Fruit fly (Drosophila melanogaster) ovary, adult (tissue): ENCODE measurements around the gene CG12259.
"Not testable (repeated sequence)": the region's sequence is repeated elsewhere in the genome, so short reads cannot be mapped to it uniquely, and the experiment has no call there.

ENCODE experiments used
- CG17801 ChIP-seq: fragments of 200-800 bp; optimal IDR thresholded peaks from 2 replicates; lab custom pipeline; 2019; ENCODE audit warnings: missing biosample characterization, mild to moderate bottlenecking, missing genetic modification characterization, moderate library complexity; ENCODE audit not compliant: partially characterized antibody

Gene CG12259

dm6 chr3R:27920883-27921282 is at the start of gene CG12259:
TSS of gene CG12259 (minus strand) at chr3R:27921089.
- TF ChIP-seq CG17801 (GFP tag; lab: Kevin White, UChicago), result no peak

- TF ChIP-seq CG17801 (GFP tag; lab: Kevin White, UChicago), result not testable (repeated sequence)
These were observed 42.2 kb upstream of the CG12259 start, which contains the start of the genes CG31131 and CG4849 for dm6 chr3R:27963119-27963518. TSS of gene CG31131 (minus strand) at chr3R:27963219. TSS of gene CG4849 (plus strand) at chr3R:27963415.

DNA sequence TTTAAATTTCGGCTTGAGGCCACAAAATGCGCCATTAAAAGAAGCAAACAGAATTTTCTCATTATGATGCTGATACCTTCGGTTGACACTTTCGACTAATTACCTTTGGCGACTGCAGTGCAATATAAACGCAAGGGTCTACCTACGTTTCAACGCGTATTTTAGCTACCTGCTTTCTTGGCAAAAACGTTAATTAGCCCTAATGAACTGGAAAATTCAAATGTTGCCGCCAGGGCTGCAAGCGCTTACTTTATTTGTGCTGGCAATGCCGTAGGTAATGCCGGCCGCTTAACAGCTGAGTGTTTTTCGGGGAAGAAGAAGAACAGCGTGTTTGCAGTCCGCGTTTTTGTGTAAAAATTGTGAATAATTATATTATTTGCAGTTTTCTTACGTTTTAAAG is 39.6 kb upstream of the CG12259 start, which contains the start of gene CG31253:
TSS of gene CG31253 (minus strand) at position 101 of the 400 bp plus-strand sequence.
- not testable (repeated sequence) for TF ChIP-seq CG17801 (GFP tag; lab: Kevin White, UChicago)

DNA sequence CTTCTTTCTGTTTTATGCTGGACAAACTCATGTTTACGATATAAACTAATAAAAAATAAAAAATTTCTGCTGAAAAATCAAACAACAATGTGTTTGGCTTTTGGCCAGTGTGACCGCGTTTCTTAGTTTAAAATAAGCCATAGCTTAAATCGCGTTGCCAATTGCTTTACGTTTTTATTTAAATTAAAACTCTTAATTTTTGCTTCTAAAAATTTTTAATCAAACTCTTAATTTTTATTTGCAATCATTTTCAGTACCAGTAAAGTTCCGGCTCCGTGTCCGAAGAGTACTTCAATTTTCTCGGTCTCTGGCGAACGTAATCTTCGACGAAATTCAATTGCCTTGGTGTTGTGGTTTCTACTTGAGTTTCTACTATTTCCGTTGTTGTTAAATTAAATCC is 38.3 kb upstream of the CG12259 start, which contains the start of the genes CG42487 and CG4884:
TSS of gene CG42487 (minus strand) at position 101 of the 400 bp plus-strand sequence.
TSS of gene CG4884 (minus strand) at position 101 of the 400 bp plus-strand sequence.
- TF ChIP-seq CG17801 (GFP tag; lab: Kevin White, UChicago), result not testable (repeated sequence)

dm6 chr3R:27957967-27958366 is 37.1 kb upstream of the CG12259 start:
- TF ChIP-seq CG17801 (GFP tag; lab: Kevin White, UChicago), result no peak

DNA sequence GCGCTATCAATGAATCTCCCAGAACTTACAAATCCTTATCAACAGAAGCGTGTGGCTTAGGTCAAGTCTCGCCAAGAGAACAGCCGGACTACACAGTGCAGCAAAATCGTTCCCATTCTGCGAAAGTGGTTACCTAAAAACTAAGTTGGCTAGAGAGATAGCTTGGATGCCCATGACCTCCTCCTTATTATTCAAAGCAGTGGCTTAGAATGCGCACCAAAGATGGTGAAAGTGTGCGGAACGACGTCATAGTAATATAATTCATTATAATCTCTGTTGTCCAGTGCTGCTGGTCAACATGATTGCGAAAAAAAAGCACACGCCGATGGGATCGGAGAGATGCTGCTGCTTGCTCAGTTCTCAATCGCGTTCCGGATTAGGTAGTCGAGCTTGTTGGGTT is 33.6 kb upstream of the CG12259 start, which contains the start of gene Nep7:
TSS of gene Nep7 (plus strand) at position 385 of the 400 bp plus-strand sequence.
- TF ChIP-seq CG17801 (GFP tag; lab: Kevin White, UChicago), result no peak

- TF ChIP-seq CG17801 (GFP tag; lab: Kevin White, UChicago), result no peak
These were observed 33.0 kb upstream of the CG12259 start, which contains the start of gene CG4951 for dm6 chr3R:27953890-27954289. TSS of gene CG4951 (minus strand) at chr3R:27954112.

DNA sequence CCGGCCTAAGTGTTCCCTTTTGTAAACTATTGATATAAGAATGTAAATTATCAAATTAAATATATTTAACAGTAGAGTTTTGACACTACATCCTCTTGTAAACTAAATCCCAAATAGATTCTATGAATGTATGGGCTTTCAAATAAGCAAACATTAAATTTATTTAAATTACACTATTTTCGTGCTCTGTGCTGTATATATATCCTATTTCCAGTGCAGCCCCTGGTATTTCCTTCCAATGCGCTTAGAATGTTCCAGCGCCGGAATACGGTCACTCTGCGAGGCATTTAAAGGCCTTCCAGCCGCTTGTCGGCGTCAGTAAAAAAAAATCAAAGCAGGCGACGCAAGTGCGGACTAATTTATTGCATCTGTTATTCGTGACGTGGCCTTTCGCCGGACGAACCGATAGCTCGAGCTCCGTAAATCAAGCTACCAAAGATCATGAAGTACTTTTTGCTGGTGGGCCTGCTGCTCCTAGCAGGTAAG is 27.6 kb upstream of the CG12259 start, which contains the start of gene Gp93:
TSS of gene Gp93 (plus strand) at position 291 of the 486 bp plus-strand sequence.
- peak; percentile 64 for TF ChIP-seq CG17801 (GFP tag; lab: Kevin White, UChicago)

dm6 chr3R:27947682-27948245 is 26.9 kb upstream of the CG12259 start, which contains the start of gene mfrn:
TSS of gene mfrn (minus strand) at chr3R:27948021.
- TF ChIP-seq CG17801 (GFP tag; lab: Kevin White, UChicago), result no peak

dm6 chr3R:27946555-27947204 is 25.8 kb upstream of the CG12259 start:
- no peak for TF ChIP-seq CG17801 (GFP tag; lab: Kevin White, UChicago)

DNA sequence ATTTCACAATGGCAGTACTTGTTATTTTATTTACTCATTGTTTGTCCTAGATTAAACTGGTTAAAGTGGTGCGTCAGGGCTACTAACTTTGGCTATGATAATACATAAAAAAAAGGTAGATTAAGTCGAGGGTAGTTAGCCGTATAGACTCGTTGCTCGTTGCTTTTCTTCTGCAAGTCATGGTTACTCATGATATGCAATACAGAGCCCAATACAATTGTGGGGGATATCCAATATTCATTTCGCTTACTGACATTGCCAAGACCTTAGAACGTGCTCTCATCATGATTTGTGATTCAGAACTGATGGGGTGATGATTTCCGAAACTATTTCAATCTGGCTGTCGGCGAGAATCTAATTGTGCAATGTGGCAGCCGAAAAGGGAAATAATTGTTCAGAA is 24.5 kb upstream of the CG12259 start:
- TF ChIP-seq CG17801 (GFP tag; lab: Kevin White, UChicago), result no peak

DNA sequence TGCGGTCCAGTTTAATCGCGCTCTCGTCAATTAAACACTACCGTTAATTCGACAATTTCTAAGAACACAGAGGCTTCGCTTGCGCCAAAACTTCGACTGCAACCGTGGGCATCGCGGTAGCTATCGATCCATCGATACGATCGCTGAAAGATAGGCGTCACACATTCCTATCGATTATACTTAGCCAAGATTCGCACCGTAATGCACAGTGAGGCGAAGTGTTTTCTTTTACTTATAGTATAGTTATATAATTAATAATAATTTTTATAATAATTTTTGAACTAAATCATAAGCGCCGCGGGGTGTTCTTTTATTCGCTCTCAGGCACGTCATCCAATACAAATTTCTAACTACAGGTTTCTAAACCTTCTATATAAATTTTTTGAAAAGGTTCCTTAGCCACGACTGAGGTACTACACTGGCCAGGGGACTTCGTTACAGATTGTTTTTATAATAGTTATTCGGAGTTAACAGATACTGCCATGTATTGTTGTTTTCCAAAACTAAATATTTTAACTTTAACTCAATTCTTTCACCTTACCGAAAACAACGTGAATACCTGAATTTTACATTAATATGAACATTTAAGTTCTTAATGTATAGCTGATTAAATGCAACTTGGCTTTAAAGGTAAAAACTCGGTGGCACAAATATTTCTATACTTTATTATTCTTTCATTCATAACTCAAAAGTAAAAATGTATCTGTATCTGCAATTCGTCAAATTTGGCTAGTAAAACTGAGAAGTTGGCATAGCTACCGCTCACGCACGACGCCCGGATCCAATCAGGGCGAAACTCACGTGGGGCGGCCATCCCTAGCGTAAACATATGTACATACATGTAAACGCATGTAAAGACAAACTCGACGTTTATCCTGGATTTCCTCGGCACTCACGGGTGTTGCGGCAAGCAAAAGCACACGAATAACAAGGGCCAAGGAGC is 17.1 kb upstream of the CG12259 start, which contains the start of the genes NSD and BOD1:
TSS of gene NSD (minus strand) at position 102 of the 943 bp plus-strand sequence.
TSS of gene BOD1 (plus strand) at position 494 of the 943 bp plus-strand sequence.
- peak; percentile 31 for TF ChIP-seq CG17801 (GFP tag; lab: Kevin White, UChicago)

- TF ChIP-seq CG17801 (GFP tag; lab: Kevin White, UChicago), result no peak
These were observed 10.6 kb upstream of the CG12259 start for dm6 chr3R:27931461-27931860.
